Worm (Caenorhabditis elegans): ENCODE measurements around the gene gur-5.

The gur-5 gene

DNA sequence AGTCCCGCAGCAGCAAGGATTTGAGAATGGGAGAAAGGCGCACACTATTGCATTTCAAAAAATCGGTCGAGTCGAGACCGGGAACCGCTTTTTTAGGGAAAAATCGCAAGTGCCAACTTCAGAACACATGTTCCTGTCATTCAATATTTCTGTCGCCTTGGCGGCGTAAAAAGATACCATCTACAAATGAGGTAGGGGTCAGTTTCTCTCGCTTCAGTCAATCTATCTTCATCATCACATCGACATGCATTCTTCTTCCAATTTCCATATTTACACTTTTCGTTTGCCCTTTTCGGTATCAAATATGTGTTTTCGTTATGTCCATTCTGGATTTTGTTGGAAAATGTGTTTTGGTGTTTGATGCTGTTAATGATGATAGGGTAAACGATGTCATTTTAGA, 12.6 kb downstream of the gur-5 start:
- TF ChIP-seq flh-1 (GFP tag; optimal IDR thresholded peaks at IDR 0.05), result no peak
- TF ChIP-seq lin-13 (tag; optimal IDR thresholded peaks at IDR 0.05), result no peak
- no peak for TF ChIP-seq nhr-237 (tag; optimal IDR thresholded peaks at IDR 0.05)
- no peak for TF ChIP-seq ces-1 (GFP tag; optimal IDR thresholded peaks at IDR 0.05)
- TF ChIP-seq nhr-76 (tag; optimal IDR thresholded peaks at IDR 0.05), result no peak
- TF ChIP-seq pha-4 (tag; optimal IDR thresholded peaks at IDR 0.05), result no peak
- no peak for TF ChIP-seq sptf-1 (tag; optimal IDR thresholded peaks at IDR 0.05)
- no peak for TF ChIP-seq unc-39 (tag; optimal IDR thresholded peaks at IDR 0.05)
- TF ChIP-seq unc-62 (GFP tag; optimal IDR thresholded peaks at IDR 0.05), result no peak

ce11 chrII:5301810-5302209, 16.7 kb downstream of the gur-5 start:
- no peak for TF ChIP-seq lin-13 (tag; optimal IDR thresholded peaks at IDR 0.05)
- no peak for TF ChIP-seq unc-120 (tag; optimal IDR thresholded peaks at IDR 0.05; ENCODE audit: poor library complexity, severe bottlenecking)
- no peak for TF ChIP-seq elt-3 (tag; optimal IDR thresholded peaks at IDR 0.05)
- no peak for TF ChIP-seq tbx-8 (GFP tag; optimal IDR thresholded peaks at IDR 0.05)
- no peak for TF ChIP-seq ces-1 (GFP tag; optimal IDR thresholded peaks at IDR 0.05)
- TF ChIP-seq elt-1 (tag; optimal IDR thresholded peaks at IDR 0.05; ENCODE audit: borderline replicate concordance, insufficient read depth), result no peak
- TF ChIP-seq unc-39 (tag; optimal IDR thresholded peaks at IDR 0.05), result no peak
- no peak for TF ChIP-seq nhr-76 (tag; optimal IDR thresholded peaks at IDR 0.05)
- no peak for TF ChIP-seq snpc-4 (tag; optimal IDR thresholded peaks at IDR 0.05)
- no peak for TF ChIP-seq zip-8 (tag; optimal IDR thresholded peaks at IDR 0.05)

DNA sequence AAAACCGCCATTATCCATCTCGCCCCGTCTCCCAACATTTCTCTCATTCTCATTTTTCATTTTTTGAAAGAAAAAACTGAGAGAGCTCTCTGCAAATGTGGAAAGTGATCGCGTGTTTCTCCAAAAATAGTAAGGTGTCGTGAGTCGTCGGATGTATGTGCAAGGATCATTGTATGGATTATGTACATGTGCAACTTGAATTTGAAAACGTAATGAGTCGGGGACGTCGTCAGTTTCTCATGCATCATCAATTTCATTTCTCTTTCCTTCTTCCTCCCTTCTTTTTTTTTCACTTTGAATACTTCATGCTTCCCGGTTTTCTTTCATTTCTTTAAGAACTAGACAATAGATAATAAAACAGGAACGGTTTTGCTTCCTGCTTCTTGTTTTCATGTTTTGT, 20.0 kb downstream of the gur-5 start:
- no peak for TF ChIP-seq unc-39 (tag; optimal IDR thresholded peaks at IDR 0.05)

- TF ChIP-seq ceh-39 (tag; optimal IDR thresholded peaks at IDR 0.05), result no peak
- TF ChIP-seq ztf-11 (tag; optimal IDR thresholded peaks at IDR 0.05), result no peak
- no peak for TF ChIP-seq nhr-76 (tag; optimal IDR thresholded peaks at IDR 0.05)
These were observed 21.1 kb downstream of the gur-5 start for ce11 chrII:5306197-5306596.

DNA sequence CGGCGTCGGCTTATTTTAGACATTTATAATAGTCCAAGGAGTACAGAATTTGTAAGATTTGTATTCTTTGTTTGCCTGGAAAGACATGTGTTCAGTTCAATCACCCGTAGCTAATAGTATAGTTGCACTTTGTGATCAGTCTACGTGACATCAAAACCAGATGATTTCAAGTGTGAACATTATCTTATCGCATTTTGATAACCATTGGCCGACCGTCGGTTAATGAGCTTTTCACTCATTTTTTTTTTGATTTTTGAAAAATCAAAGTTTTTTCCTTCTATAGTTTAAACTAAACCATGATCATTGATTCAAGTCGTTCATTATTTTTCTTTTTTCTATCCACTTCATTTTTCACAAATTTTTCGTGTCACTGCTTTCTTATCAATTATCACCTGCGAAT, 22.1 kb downstream of the gur-5 start:
- TF ChIP-seq mab-5 (tag; optimal IDR thresholded peaks at IDR 0.05) (no peak), snpc-4 (tag; optimal IDR thresholded peaks at IDR 0.05) (no peak), nhr-12 (tag; optimal IDR thresholded peaks at IDR 0.05) (no peak), nhr-2 (tag; optimal IDR thresholded peaks at IDR 0.05) (no peak), sem-2 (GFP tag; optimal IDR thresholded peaks at IDR 0.05) (no peak), unc-120 (tag; optimal IDR thresholded peaks at IDR 0.05; ENCODE audit: poor library complexity, severe bottlenecking) (no peak), mls-2 (tag; optimal IDR thresholded peaks at IDR 0.05) (no peak), unc-39 (tag; optimal IDR thresholded peaks at IDR 0.05) (no peak), nhr-76 (tag; optimal IDR thresholded peaks at IDR 0.05) (no peak)

DNA sequence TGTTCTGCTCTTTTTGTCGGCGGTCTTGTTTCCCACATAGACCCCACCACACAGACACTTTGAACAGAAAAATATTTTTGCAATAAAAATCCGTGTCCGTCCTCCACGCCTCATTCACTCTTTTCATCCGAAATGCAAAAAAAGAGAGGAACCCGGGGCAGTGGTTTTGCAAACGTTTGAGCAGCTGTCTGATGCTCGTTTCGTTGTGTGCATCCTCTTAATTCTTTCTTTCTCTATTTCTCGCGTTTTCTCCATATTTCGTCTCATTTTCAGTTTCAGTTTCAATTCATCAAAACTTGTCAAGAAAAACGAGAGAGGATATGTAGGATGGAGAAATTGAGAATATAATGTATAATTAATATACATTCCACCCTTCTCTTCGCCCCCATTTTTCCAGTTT, 23.8 kb downstream of the gur-5 start:
- peak; percentile 72 for TF ChIP-seq hlh-1 (tag; optimal IDR thresholded peaks at IDR 0.05)
- TF ChIP-seq drap-1 (GFP tag; optimal IDR thresholded peaks at IDR 0.05), result no peak

- TF ChIP-seq bed-3 (GFP tag; optimal IDR thresholded peaks at IDR 0.05), result no peak
- no peak for TF ChIP-seq mls-2 (tag; optimal IDR thresholded peaks at IDR 0.05)
- no peak for TF ChIP-seq snpc-4 (tag; optimal IDR thresholded peaks at IDR 0.05)
- TF ChIP-seq blmp-1 (tag; optimal IDR thresholded peaks at IDR 0.05), result no peak
- no peak for TF ChIP-seq ceh-39 (tag; optimal IDR thresholded peaks at IDR 0.05)
- no peak for TF ChIP-seq ztf-11 (tag; optimal IDR thresholded peaks at IDR 0.05)
- TF ChIP-seq elt-1 (tag; optimal IDR thresholded peaks at IDR 0.05; ENCODE audit: borderline replicate concordance, insufficient read depth), result no peak
- no peak for TF ChIP-seq tbx-8 (GFP tag; optimal IDR thresholded peaks at IDR 0.05)
- no peak for TF ChIP-seq lin-13 (tag; optimal IDR thresholded peaks at IDR 0.05)
- no peak for TF ChIP-seq nhr-28 (tag; optimal IDR thresholded peaks at IDR 0.05)
These were observed 24.6 kb downstream of the gur-5 start for ce11 chrII:5309720-5310119.

DNA sequence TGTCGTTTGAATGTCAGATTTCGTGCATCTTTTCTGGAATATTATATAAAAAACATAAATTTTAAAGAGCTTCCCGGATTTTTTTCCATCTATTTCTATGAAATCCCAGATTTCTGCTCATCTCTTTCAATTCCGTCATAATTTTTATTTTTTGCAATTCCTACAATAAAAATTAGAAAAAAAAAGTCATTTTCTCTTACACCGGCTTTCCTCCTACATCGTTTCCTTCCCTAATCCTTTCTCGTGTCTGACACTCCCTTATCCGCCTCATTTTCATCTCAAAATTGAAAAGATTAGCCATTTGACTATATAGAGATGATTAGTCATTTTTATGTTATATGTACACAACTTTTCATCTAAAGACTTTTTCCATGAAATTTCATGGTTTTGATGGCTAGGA, 25.7 kb downstream of the gur-5 start:
- TF ChIP-seq lin-13 (tag; optimal IDR thresholded peaks at IDR 0.05) (no peak), nhr-2 (tag; optimal IDR thresholded peaks at IDR 0.05) (no peak), blmp-1 (tag; optimal IDR thresholded peaks at IDR 0.05) (no peak), mls-2 (tag; optimal IDR thresholded peaks at IDR 0.05) (no peak), flh-1 (GFP tag; optimal IDR thresholded peaks at IDR 0.05) (no peak), sem-2 (GFP tag; optimal IDR thresholded peaks at IDR 0.05) (no peak), bed-3 (GFP tag; optimal IDR thresholded peaks at IDR 0.05) (no peak), ceh-43 (GFP tag; optimal IDR thresholded peaks at IDR 0.05) (no peak), unc-62 (GFP tag; optimal IDR thresholded peaks at IDR 0.05) (no peak), nhr-76 (tag; optimal IDR thresholded peaks at IDR 0.05) (no peak), hlh-1 (tag; optimal IDR thresholded peaks at IDR 0.05) (no peak), ham-2 (GFP tag; optimal IDR thresholded peaks at IDR 0.05) (no peak), cnd-1 (tag; optimal IDR thresholded peaks at IDR 0.05) (no peak), sptf-1 (tag; optimal IDR thresholded peaks at IDR 0.05) (no peak)
